Fruit fly (Drosophila melanogaster) S2 (cell line): ENCODE data around the gene drn.

Source experiments
- CG8478 ChIP-seq: fragments of >200 bp; optimal IDR thresholded peaks from 2 replicates; lab custom pipeline; 2018
- CTCF ChIP-seq, 2 experiments: fragments of >200 bp; optimal IDR thresholded peaks; 2 replicates each; lab custom pipeline; 2018

dm6 chr3R:9410182-9410581 is 70.2 kb downstream of the drn start, which contains the start of gene betaTub85D:
- no peak for TF ChIP-seq CTCF (optimal IDR thresholded peaks at IDR 0.05; lab: Kevin White, UChicago)
- TF ChIP-seq CG8478 (lab: Kevin White, UChicago) = no peak
